Fruit fly (Drosophila melanogaster) S2 (cell line): ENCODE measurements around the gene CarT.

Source experiments
- CG8478 ChIP-seq: fragments of >200 bp; optimal IDR thresholded peaks from 2 replicates; lab custom pipeline; 2018
- CTCF ChIP-seq, 2 experiments: fragments of >200 bp; optimal IDR thresholded peaks; 2 replicates each; lab custom pipeline; 2018

CarT gene

dm6 chr2L:20704511-20705266 lies 25.4 kb downstream of the CarT start:
- TF ChIP-seq CTCF (optimal IDR thresholded peaks at IDR 0.05; lab: Kevin White, UChicago) (no peak), CG8478 (lab: Kevin White, UChicago) (no peak)

- TF ChIP-seq CG8478 (lab: Kevin White, UChicago) (no peak), CTCF (optimal IDR thresholded peaks at IDR 0.05; lab: Kevin White, UChicago) (no peak)
These were observed 29.4 kb downstream of the CarT start for dm6 chr2L:20700534-20701239.

dm6 chr2L:20695066-20695465 lies 35.0 kb downstream of the CarT start:
- TF ChIP-seq CG8478 (lab: Kevin White, UChicago) (no peak), CTCF (optimal IDR thresholded peaks at IDR 0.05; lab: Kevin White, UChicago) (no peak)

DNA sequence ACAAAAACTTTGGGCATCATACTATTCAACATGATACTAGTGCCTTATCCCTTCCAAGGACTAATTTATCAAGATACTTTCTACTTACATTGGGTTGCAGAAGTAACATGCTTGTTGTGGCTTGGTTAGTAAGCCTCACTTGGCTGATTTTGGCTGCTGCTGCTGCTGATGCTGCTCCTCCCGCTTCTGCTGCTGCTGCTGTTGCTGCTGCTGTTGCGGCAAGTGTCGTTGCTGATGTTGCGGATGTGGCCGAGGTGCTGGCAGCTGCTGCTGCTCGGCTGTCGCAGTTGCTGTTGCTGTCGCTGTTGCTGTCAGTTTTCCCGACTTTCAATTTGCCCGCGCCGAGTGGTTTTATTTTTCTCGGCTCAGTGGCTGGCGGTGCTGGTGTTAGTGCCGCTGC lies 40.0 kb downstream of the CarT start:
- TF ChIP-seq CTCF (optimal IDR thresholded peaks at IDR 0.05; lab: Kevin White, UChicago) = no peak
- no peak for TF ChIP-seq CG8478 (lab: Kevin White, UChicago)

dm6 chr2L:20688722-20689121 lies 41.4 kb downstream of the CarT start:
- TF ChIP-seq CG8478 (lab: Kevin White, UChicago) = no peak

DNA sequence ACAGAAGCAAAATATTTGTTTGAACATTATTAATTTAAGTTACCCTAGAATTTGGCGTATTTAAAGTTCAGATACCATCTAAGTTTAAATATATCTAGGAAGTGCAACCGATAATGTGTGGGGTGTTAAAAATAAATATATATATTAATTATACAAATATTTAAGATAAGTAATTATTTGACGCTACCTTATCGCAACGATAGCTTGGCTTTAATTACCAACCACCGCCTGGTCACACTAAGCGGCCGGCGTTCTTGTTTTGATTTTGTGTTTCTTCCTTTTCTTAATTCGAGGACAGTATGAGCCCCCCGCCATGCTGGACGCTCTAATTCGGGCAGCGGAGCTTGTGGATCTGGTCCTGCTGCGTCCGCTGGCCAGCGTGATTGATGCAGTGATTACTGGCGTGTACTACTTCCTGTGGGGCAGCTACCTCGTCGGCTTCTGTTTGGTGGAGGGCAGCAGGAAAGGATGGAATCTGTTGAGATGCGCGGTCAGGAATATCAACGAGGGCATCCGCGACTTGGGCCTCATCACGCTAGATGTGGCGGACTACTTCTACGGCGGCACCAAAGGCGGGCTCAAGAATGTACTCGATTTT lies 47.8 kb downstream of the CarT start, which contains the start of gene CG2617:
CG2617 (plus strand) TSS at position 233 of the 598 bp plus-strand sequence.
- TF ChIP-seq CG8478 (lab: Kevin White, UChicago) = no peak
- no peak for TF ChIP-seq CTCF (optimal IDR thresholded peaks at IDR 0.05; lab: Kevin White, UChicago)

DNA sequence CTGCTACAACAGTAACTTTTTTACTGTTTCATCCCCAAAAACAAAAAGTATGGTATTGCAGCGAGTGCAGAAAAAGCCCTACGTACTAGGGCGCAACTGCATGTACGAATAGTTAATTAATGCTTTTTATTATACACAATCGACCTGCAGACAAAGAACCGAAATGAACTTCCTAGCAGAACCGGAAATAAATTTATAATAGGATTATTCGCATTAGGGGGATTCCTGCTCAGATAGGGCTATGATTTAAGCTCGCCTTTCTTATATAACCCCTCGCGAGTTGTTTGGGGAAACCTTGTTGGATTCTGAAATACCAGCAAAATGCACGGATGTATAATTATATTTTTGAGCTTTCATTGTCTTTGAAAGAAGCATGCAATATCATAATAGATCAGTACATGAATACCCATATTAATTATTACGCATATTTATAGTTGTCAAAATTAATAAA lies 48.4 kb downstream of the CarT start, which contains the start of gene Cen:
Cen (minus strand) TSS at position 199 of the 451 bp plus-strand sequence.
- TF ChIP-seq CG8478 (lab: Kevin White, UChicago) = no peak
- no peak for TF ChIP-seq CTCF (optimal IDR thresholded peaks at IDR 0.05; lab: Kevin White, UChicago)
